Worm (Caenorhabditis elegans) whole organism, L4 larva: ENCODE measurements around the gene T04B2.8.
"Not testable (repeated sequence)": the region's sequence is repeated elsewhere in the genome, so short reads cannot be mapped to it uniquely, and the experiment has no call there.

Experiments
- Y75B8A.6 ChIP-seq: fragments of 200-800 bp; sonication (Bioruptor generic); IDR thresholded peaks from 2 replicates; pipeline ENCODE4 v1.3.6; 2022; ENCODE audit warnings: missing genetic modification reagents, missing genetic modification characterization, missing compliant biosample characterization
- lin-39 ChIP-seq: fragments of 150-350 bp; optimal IDR thresholded peaks from 2 replicates; lab custom pipeline; 2014; ENCODE audit warnings: missing biosample characterization, missing genetic modification reagents, missing genetic modification characterization
- lsy-2 ChIP-seq, 2 experiments: fragments of 150-350 bp in 1 of 2; sonication (generic microtip) in 1 of 2; optimal IDR thresholded peaks; 2 replicates each; lab custom pipeline; 2014 to 2017; ENCODE audit warnings: missing biosample characterization in 2 of 2, missing genetic modification characterization in 2 of 2
- nhr-237 ChIP-seq: sonication (generic microtip); optimal IDR thresholded peaks from 2 replicates; lab custom pipeline; 2017; ENCODE audit warnings: missing biosample characterization, missing genetic modification characterization
- nhr-77 ChIP-seq: fragments of 150-350 bp; optimal IDR thresholded peaks from 2 replicates; lab custom pipeline; 2014; ENCODE audit warnings: missing biosample characterization, missing genetic modification characterization
- skn-1 ChIP-seq: fragments of 150-350 bp; optimal IDR thresholded peaks from 2 replicates; lab custom pipeline; 2014; ENCODE audit warnings: missing biosample characterization, missing genetic modification characterization

DNA sequence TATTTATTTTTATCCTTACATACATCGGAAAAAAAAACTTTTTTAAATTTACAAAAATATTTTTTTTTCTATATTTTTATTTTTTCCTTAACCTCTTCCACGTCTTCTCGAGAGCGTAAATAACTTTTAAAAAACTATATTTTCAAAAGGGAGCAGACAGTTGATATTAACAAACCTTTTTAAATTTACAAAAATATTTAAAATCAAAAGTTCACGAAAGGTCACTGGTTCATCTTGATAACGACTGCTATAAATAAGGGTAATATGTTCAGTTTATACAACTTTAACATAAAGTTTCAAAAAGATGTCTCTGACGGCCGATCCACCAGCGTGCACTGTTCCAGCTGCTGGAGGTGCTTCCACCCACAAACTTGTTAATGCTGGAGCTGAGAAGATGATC is 22.2 kb downstream of the T04B2.8 start, which contains the start of the genes F44D12.16 and msd-2:
- TF ChIP-seq nhr-77 (tag; lab: Kevin White, UChicago); lsy-2 (tag; optimal IDR thresholded peaks at IDR 0.05; lab: Kevin White, UChicago); skn-1 (tag; lab: Kevin White, UChicago); Y75B8A.6 (GFP tag; lab: Robert Waterston, UW); lin-39 (tag; lab: Kevin White, UChicago); nhr-237 (tag; lab: Kevin White, UChicago): not testable (repeated sequence)
